Fruit fly (Drosophila melanogaster): ENCODE results near the gene CG43245.

DNA sequence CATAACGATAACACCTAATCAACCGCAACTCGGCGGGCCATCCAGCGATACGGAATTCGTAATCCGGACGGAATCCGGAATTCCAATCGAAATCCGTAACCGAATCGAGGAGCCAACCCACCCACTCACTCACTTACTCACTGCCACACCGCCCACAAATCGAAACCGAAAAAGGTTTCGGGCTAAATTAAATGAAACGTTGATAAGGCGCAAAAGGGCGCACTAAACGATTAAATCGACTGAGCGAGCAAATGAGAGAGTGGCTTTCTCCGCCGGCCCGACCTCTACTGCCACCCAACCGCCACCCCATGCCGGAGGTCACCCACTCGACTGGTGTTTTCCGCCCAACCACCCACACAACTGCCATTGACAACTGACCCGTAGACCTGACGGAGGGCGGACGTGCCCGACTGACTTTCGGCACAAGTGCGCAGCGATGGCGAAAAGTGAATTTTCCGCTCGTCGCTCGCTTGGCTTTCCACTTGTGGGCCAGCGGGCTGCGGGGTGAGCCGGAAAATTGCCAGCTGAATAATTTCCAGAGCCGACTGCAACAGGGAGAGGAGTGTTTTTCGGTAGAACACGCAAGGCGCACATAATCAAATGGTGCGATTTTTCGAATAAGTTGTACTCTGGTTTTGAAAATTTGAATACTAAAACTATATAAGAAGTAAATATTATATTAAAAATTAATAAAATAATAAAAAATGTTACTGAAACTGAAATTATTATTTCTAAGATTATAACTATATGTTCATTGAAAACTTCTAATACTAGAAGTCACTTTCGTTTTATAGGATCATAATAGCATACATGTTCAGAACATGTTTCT, 45.2 kb downstream of the CG43245 start:
- no peak for TF ChIP-seq CTCF (optimal IDR thresholded peaks at IDR 0.05)
- no peak for TF ChIP-seq CG8478 (optimal IDR thresholded peaks at IDR 0.05)
